Fruit fly (Drosophila melanogaster): Measurements from ENCODE around the gene Rala.

Gene Rala

DNA sequence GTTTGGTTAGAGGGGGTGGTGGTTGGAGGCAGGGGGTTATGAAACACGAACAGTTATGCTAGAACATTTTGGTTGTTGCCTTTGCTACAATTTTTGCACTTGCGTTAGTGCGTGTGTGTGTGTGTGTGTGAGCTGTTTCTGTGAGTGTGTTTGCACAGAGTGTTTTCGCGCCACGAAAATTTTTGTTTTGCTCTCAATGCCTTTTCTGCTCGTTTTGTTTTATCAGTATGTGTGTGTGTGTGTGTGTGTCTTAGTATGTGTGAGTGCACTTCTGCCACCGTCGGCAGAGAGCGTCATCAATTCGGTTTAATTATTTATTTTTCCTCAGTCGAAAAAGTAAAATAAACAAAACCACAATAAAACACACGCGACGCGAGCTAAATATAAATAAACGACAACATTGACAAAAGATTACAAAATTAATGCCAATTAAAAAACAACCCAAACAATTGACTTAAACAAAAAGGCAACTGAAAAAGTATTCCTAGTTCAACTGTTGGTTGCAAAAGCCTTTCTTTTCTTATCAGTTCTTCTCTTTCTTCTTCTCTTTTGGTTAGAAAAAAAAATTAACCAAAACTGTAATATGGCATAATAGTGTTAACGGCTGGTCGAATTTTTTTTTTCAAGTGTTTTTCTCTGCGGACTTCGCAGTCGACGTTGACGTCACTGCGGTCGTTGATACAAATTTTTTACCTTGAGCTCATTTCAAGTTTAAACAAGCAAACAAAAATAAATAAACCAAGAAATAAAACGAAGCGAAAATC is 42.1 kb upstream of the Rala start (continued):
- peak; percentile 45 for TF ChIP-seq mam (GFP tag; optimal IDR thresholded peaks at IDR 0.05)
- 0 out of 3 replicates have a peak, but pooled peaks have one; percentile 25 for TF ChIP-seq row (GFP tag; IDR thresholded peaks at IDR 0.05)
- TF ChIP-seq sens (GFP tag), result peak; percentile 73
- TF ChIP-seq hth (optimal IDR thresholded peaks at IDR 0.05), result no peak
- peak; percentile 39 for TF ChIP-seq CG30403 (GFP tag; optimal IDR thresholded peaks at IDR 0.05)
- peak; percentile 19 for TF ChIP-seq fd3F (GFP tag; optimal IDR thresholded peaks at IDR 0.05)
- no peak for TF ChIP-seq sqz (GFP tag; optimal IDR thresholded peaks at IDR 0.05)
- no peak for TF ChIP-seq CG6683 (GFP tag; optimal IDR thresholded peaks at IDR 0.05)
- no peak for TF ChIP-seq D19B (GFP tag; optimal IDR thresholded peaks at IDR 0.05)
- peak; percentile 33 for TF ChIP-seq CG3281 (GFP tag; optimal IDR thresholded peaks at IDR 0.05)
- no peak for TF ChIP-seq Usf (GFP tag; optimal IDR thresholded peaks at IDR 0.05)
- no peak; the same call in 1 of the 2 replicates for TF ChIP-seq CG14014 (GFP tag; IDR thresholded peaks at IDR 0.05)
- no peak for TF ChIP-seq Neu2 (GFP tag; optimal IDR thresholded peaks at IDR 0.05; ENCODE audit: borderline replicate concordance)
- no peak for TF ChIP-seq Doc3 (GFP tag; IDR thresholded peaks at IDR 0.05; ENCODE audit: partially characterized antibody)
- TF ChIP-seq zen2 (GFP tag; IDR thresholded peaks at IDR 0.05; ENCODE audit: partially characterized antibody), result no peak
- TF ChIP-seq Pdp1 (GFP tag; optimal IDR thresholded peaks at IDR 0.05), result peak; percentile 34 to 42
- TF ChIP-seq CG15696 (tag; optimal IDR thresholded peaks at IDR 0.05), result no peak
- TF ChIP-seq CG14441 (GFP tag; IDR thresholded peaks at IDR 0.05), result 0 out of 2 replicates have a peak, but pooled peaks have one; percentile 37
- TF ChIP-seq CG15269 (tag; optimal IDR thresholded peaks at IDR 0.05), result peak; percentile 59
- TF ChIP-seq CG2199 (GFP tag; IDR thresholded peaks at IDR 0.05), result no peak
- TF ChIP-seq fd64A (GFP tag; optimal IDR thresholded peaks at IDR 0.05), result no peak
- TF ChIP-seq Lhr (GFP tag; optimal IDR thresholded peaks at IDR 0.05), result no peak
- no peak for TF ChIP-seq CG2875 (GFP tag; optimal IDR thresholded peaks at IDR 0.05)
- TF ChIP-seq Gug (GFP tag; IDR thresholded peaks at IDR 0.05), result 0 out of 4 replicates have a peak, but pooled peaks have one; percentile 4
- TF ChIP-seq CG18599 (GFP tag; optimal IDR thresholded peaks at IDR 0.05), result no peak
- TF ChIP-seq chinmo (GFP tag; IDR thresholded peaks at IDR 0.05; ENCODE audit: partially characterized antibody), result no peak
- TF ChIP-seq al (GFP tag; IDR thresholded peaks at IDR 0.05), result 0 out of 2 replicates have a peak, but pooled peaks have one; percentile 25
- peak; percentile 55; the same call in 2 of the 3 replicates for TF ChIP-seq dysf (GFP tag; IDR thresholded peaks at IDR 0.05)
- TF ChIP-seq CG17186 (GFP tag; optimal IDR thresholded peaks at IDR 0.05), result no peak
- no peak for TF ChIP-seq lov (optimal IDR thresholded peaks at IDR 0.05)
- no peak for TF ChIP-seq lov (GFP tag; IDR thresholded peaks at IDR 0.05)
- no peak for TF ChIP-seq CG16813 (GFP tag; IDR thresholded peaks at IDR 0.05; ENCODE audit: partially characterized antibody)
- TF ChIP-seq CG4404 (GFP tag; IDR thresholded peaks at IDR 0.05), result no peak
- TF ChIP-seq lbe (GFP tag; optimal IDR thresholded peaks at IDR 0.05), result peak; percentile 65
- peak; percentile 30; the same call in 1 of the 2 replicates for TF ChIP-seq Rfx (GFP tag; IDR thresholded peaks at IDR 0.05)
- TF ChIP-seq caup (GFP tag; optimal IDR thresholded peaks at IDR 0.05; ENCODE audit: severe bottlenecking), result peak; percentile 14
- TF ChIP-seq BtbVII (GFP tag; optimal IDR thresholded peaks at IDR 0.05), result no peak
- TF ChIP-seq so (GFP tag; IDR thresholded peaks at IDR 0.05), result no peak
- TF ChIP-seq gfzf (GFP tag; optimal IDR thresholded peaks at IDR 0.05), result no peak
- no peak for TF ChIP-seq z (GFP tag; IDR thresholded peaks at IDR 0.05)
- TF ChIP-seq prd (optimal IDR thresholded peaks at IDR 0.05), result no peak
- TF ChIP-seq prd (GFP tag; IDR thresholded peaks at IDR 0.05), result no peak
- TF ChIP-seq CG14965 (GFP tag; optimal IDR thresholded peaks at IDR 0.05; ENCODE audit: borderline replicate concordance), result no peak
- peak; percentile 36; the same call in 1 of the 2 replicates for TF ChIP-seq Ada2b (GFP tag; IDR thresholded peaks at IDR 0.05)
- TF ChIP-seq CG1792 (GFP tag; optimal IDR thresholded peaks at IDR 0.05), result no peak
- TF ChIP-seq Blimp-1 (GFP tag; optimal IDR thresholded peaks at IDR 0.05), result peak; percentile 9
- peak; percentile 34 for TF ChIP-seq CG13424 (tag; optimal IDR thresholded peaks at IDR 0.05)
- TF ChIP-seq CG18262 (tag; optimal IDR thresholded peaks at IDR 0.05), result peak; percentile 25
- peak; percentile 23 for TF ChIP-seq unpg (GFP tag; optimal IDR thresholded peaks at IDR 0.05)
